Fruit fly (Drosophila melanogaster) whole organism, prepupa: ENCODE measurements around the gene CG33332.

Experiments used
- CG11762 ChIP-seq: fragments of 200-800 bp; sonication (Bioruptor generic); optimal IDR thresholded peaks from 3 replicates; lab custom pipeline; 2016; ENCODE audit warnings: missing biosample characterization, missing genetic modification characterization; ENCODE audit not compliant: insufficient read depth
- CG3032 ChIP-seq: fragments of 200-800 bp; optimal IDR thresholded peaks from 2 replicates; lab custom pipeline; 2019; ENCODE audit warnings: missing biosample characterization, mild to moderate bottlenecking, missing genetic modification characterization, moderate library complexity
- CG31627 ChIP-seq: fragments of 200-800 bp; sonication (Bioruptor generic); optimal IDR thresholded peaks from 3 replicates; lab custom pipeline; 2016; ENCODE audit warnings: missing biosample characterization, missing genetic modification characterization
- CG6792 ChIP-seq: fragments of 200-800 bp; sonication (Bioruptor generic); optimal IDR thresholded peaks from 3 replicates; lab custom pipeline; 2016; ENCODE audit warnings: missing biosample characterization, missing genetic modification characterization
- CG6808 ChIP-seq: fragments of 200-800 bp; sonication (Bioruptor generic); optimal IDR thresholded peaks from 3 replicates; lab custom pipeline; 2017; ENCODE audit warnings: missing biosample characterization, missing genetic modification characterization, mild to moderate bottlenecking, moderate library complexity, missing genetic modification reagents
- CG6854 ChIP-seq: fragments of 200-800 bp; sonication (Bioruptor generic); optimal IDR thresholded peaks from 2 replicates; lab custom pipeline; 2017; ENCODE audit warnings: missing biosample characterization, mild to moderate bottlenecking, missing genetic modification characterization
- CG8319 ChIP-seq: fragments of 200-800 bp; sonication (Bioruptor generic); optimal IDR thresholded peaks from 3 replicates; lab custom pipeline; 2016; ENCODE audit warnings: missing biosample characterization, missing genetic modification characterization
- CG8632 ChIP-seq: fragments of 200-800 bp; sonication (Bioruptor generic); optimal IDR thresholded peaks from 3 replicates; lab custom pipeline; 2016; ENCODE audit warnings: missing biosample characterization, missing genetic modification characterization
- Ets21C ChIP-seq: fragments of 200-800 bp; sonication (Bioruptor generic); optimal IDR thresholded peaks from 3 replicates; lab custom pipeline; 2016; ENCODE audit warnings: missing biosample characterization, missing genetic modification characterization
- lz ChIP-seq: fragments of 200-800 bp; sonication (Bioruptor generic); optimal IDR thresholded peaks from 3 replicates; lab custom pipeline; 2016; ENCODE audit warnings: missing biosample characterization, missing genetic modification characterization

DNA sequence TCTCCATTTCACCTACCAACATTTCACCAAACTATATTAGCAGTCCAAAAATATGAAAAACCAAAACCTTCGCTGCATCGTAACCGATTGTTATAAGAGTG, 8.4 kb downstream of the CG33332 start, which contains the start of gene CG14860:
- TF ChIP-seq CG6854 (GFP tag; lab: Kevin White, UChicago) (no peak), CG3032 (no peak), lz (no peak), CG11762 (no peak), CG6792 (GFP tag; lab: Kevin White, UChicago) (no peak), CG8319 (GFP tag; lab: Kevin White, UChicago) (no peak), Ets21C (GFP tag; lab: Kevin White, UChicago) (no peak), CG6808 (GFP tag; lab: Kevin White, UChicago) (no peak), CG8632 (no peak), CG31627 (GFP tag; lab: Kevin White, UChicago) (no peak)
